Fruit fly (Drosophila melanogaster): Measurements from ENCODE around the gene Ir85a.

The Ir85a gene

dm6 chr3R:8793726-8794125 lies 758 bp upstream of the Ir85a start:
- TF ChIP-seq CG9948 (tag; optimal IDR thresholded peaks at IDR 0.05), result no peak
- peak; percentile 19 for TF ChIP-seq CG13204 (GFP tag; optimal IDR thresholded peaks at IDR 0.05)
- TF ChIP-seq CG10348 (GFP tag; IDR thresholded peaks at IDR 0.05), result no peak
- TF ChIP-seq Ets98B (GFP tag; IDR thresholded peaks at IDR 0.05), result no peak
- TF ChIP-seq fd96Ca (GFP tag; IDR thresholded peaks at IDR 0.05), result 0 out of 3 replicates have a peak, but pooled peaks have one; percentile 17
- no peak for TF ChIP-seq Snoo (tag; optimal IDR thresholded peaks at IDR 0.05)
- TF ChIP-seq D1 (tag; optimal IDR thresholded peaks at IDR 0.05), result no peak
- no peak for TF ChIP-seq gl (tag; optimal IDR thresholded peaks at IDR 0.05)

dm6 chr3R:8798332-8798731 lies 3.8 kb downstream of the Ir85a start:
- TF ChIP-seq Snoo (tag; optimal IDR thresholded peaks at IDR 0.05) (no peak), CG17806 (tag; optimal IDR thresholded peaks at IDR 0.05) (no peak), CG14655 (GFP tag; optimal IDR thresholded peaks at IDR 0.05) (no peak), CG8159 (tag; optimal IDR thresholded peaks at IDR 0.05) (no peak), rn (GFP tag; IDR thresholded peaks at IDR 0.05) (no peak), CG32121 (GFP tag; IDR thresholded peaks at IDR 0.05) (no peak)

dm6 chr3R:8799866-8800265 lies 5.4 kb downstream of the Ir85a start:
- TF ChIP-seq CG13204 (GFP tag; optimal IDR thresholded peaks at IDR 0.05) (no peak), Pif1B (GFP tag; optimal IDR thresholded peaks at IDR 0.05) (no peak), CG4496 (GFP tag; IDR thresholded peaks at IDR 0.05) (0 out of 3 replicates have a peak, but pooled peaks have one; percentile 25), CG12605 (GFP tag; IDR thresholded peaks at IDR 0.05) (0 out of 2 replicates have a peak, but pooled peaks have one; percentile 22), gl (tag; optimal IDR thresholded peaks at IDR 0.05) (no peak), CG8159 (tag; optimal IDR thresholded peaks at IDR 0.05) (no peak)

dm6 chr3R:8801126-8801762 lies 6.8 kb downstream of the Ir85a start, which contains the start of the genes Pif1A, Pif1B and CCT7:
Pif1A (minus strand) TSS chr3R:8801176.
Pif1B (minus strand) TSS chr3R:8801176.
CCT7 (plus strand) TSS chr3R:8801564.
- TF ChIP-seq EcR (GFP tag; optimal IDR thresholded peaks at IDR 0.05), result no peak
- TF ChIP-seq Pif1B (GFP tag; optimal IDR thresholded peaks at IDR 0.05), result no peak
- no peak for TF ChIP-seq CG13204 (GFP tag; optimal IDR thresholded peaks at IDR 0.05)
- no peak for TF ChIP-seq Ets98B (GFP tag; IDR thresholded peaks at IDR 0.05)
- no peak for TF ChIP-seq rn (GFP tag; IDR thresholded peaks at IDR 0.05)
- TF ChIP-seq CG4496 (GFP tag; IDR thresholded peaks at IDR 0.05), result no peak

dm6 chr3R:8805388-8805852 lies 10.9 kb downstream of the Ir85a start, which contains the start of gene CG9839:
CG9839 (minus strand) TSS chr3R:8805802.
- no peak for TF ChIP-seq Pif1A (GFP tag; optimal IDR thresholded peaks at IDR 0.05)
- peak; percentile 16; the same call in 1 of the 2 replicates for TF ChIP-seq Ets98B (GFP tag; IDR thresholded peaks at IDR 0.05)

dm6 chr3R:8806104-8806503 lies 11.6 kb downstream of the Ir85a start, which contains the start of gene hng2:
hng2 (plus strand) TSS chr3R:8806322.
- no peak for TF ChIP-seq CG32121 (GFP tag; IDR thresholded peaks at IDR 0.05)
- no peak for TF ChIP-seq CG13204 (GFP tag; optimal IDR thresholded peaks at IDR 0.05)
- no peak for TF ChIP-seq CG8301 (tag; optimal IDR thresholded peaks at IDR 0.05)
- TF ChIP-seq Ets98B (GFP tag; IDR thresholded peaks at IDR 0.05), result no peak
- TF ChIP-seq CG9948 (tag; optimal IDR thresholded peaks at IDR 0.05), result no peak

- no peak for TF ChIP-seq CG10348 (GFP tag; IDR thresholded peaks at IDR 0.05)
- no peak for TF ChIP-seq D1 (tag; optimal IDR thresholded peaks at IDR 0.05)
- TF ChIP-seq CG14655 (GFP tag; optimal IDR thresholded peaks at IDR 0.05), result no peak
- TF ChIP-seq Pif1A (GFP tag; optimal IDR thresholded peaks at IDR 0.05), result no peak
- no peak for TF ChIP-seq CG13204 (GFP tag; optimal IDR thresholded peaks at IDR 0.05)
- no peak for TF ChIP-seq fd96Ca (GFP tag; IDR thresholded peaks at IDR 0.05)
- no peak for TF ChIP-seq Ets98B (GFP tag; IDR thresholded peaks at IDR 0.05)
- TF ChIP-seq rn (GFP tag; IDR thresholded peaks at IDR 0.05), result no peak
- no peak for TF ChIP-seq CG34367 (tag; optimal IDR thresholded peaks at IDR 0.05)
- TF ChIP-seq CG15710 (tag; optimal IDR thresholded peaks at IDR 0.05), result no peak
- no peak for TF ChIP-seq CG8159 (tag; optimal IDR thresholded peaks at IDR 0.05)
- no peak for TF ChIP-seq CG8301 (tag; optimal IDR thresholded peaks at IDR 0.05)
- TF ChIP-seq CG4496 (GFP tag; IDR thresholded peaks at IDR 0.05), result no peak
- no peak for TF ChIP-seq EcR (GFP tag; optimal IDR thresholded peaks at IDR 0.05)
- no peak for TF ChIP-seq Pif1B (GFP tag; optimal IDR thresholded peaks at IDR 0.05)
- TF ChIP-seq gl (tag; optimal IDR thresholded peaks at IDR 0.05), result no peak
- TF ChIP-seq Snoo (tag; optimal IDR thresholded peaks at IDR 0.05), result no peak
- no peak for TF ChIP-seq CG9948 (tag; optimal IDR thresholded peaks at IDR 0.05)
These were observed 12.2 kb downstream of the Ir85a start for dm6 chr3R:8806638-8807037.

Data from whole organism, pupa.